Comparison of ENCODE assay signal across 4 fruit fly cellular contexts in the genomic region with DNA sequence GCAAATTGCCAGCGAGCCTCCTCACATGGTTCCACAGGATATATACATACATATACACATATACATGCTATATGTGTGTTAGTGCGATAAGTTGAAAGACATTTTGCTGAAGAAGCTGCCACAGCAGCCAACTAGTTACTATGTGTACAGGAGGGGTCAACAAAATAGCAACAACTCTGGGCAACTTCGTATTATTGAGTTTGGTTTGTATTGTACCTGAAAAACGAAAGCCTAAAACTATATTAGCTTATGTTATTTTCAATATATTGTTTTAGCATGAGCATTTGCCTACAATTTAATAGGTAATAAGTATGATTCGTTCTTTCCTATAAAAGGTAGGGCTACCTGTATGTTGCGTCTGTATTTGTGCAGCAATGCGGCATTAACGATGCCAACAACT.
TF ChIP-seq lines count a peak whose summit lies in the region.

No protein-coding gene starts in this region.

- no peak for TF ChIP-seq CTCF in whole organism, embryonic (GFP tag; optimal IDR thresholded peaks at IDR 0.05; lab: Kevin White, UChicago)

TF ChIP-seq in whole organism, adult, 20 proteins besides CTCF, POLR2A, EP300 and RAD21:
- no peak for TF ChIP-seq CG7101 (tag; optimal IDR thresholded peaks at IDR 0.05; lab: Kevin White, UChicago)
- TF ChIP-seq kay (GFP tag; lab: Kevin White, UChicago; ENCODE audit: borderline replicate concordance) = peak; percentile 12
- TF ChIP-seq Crg-1 (GFP tag; optimal IDR thresholded peaks at IDR 0.05; lab: Kevin White, UChicago) = no peak

TF ChIP-seq in whole organism, embryonic, 481 proteins besides CTCF, POLR2A, EP300 and RAD21:
- TF ChIP-seq CG4730 (GFP tag; IDR thresholded peaks at IDR 0.05; lab: Robert Waterston, UW) (no peak), CG11696 (GFP tag; IDR thresholded peaks at IDR 0.05; lab: Robert Waterston, UW) (0 out of 2 replicates have a peak, but pooled peaks have one; percentile 7), fu2 (GFP tag; optimal IDR thresholded peaks at IDR 0.05; lab: Kevin White, UChicago) (no peak), CG15269 (tag; optimal IDR thresholded peaks at IDR 0.05; lab: Kevin White, UChicago) (no peak), pum (GFP tag; optimal IDR thresholded peaks at IDR 0.05; lab: Kevin White, UChicago) (no peak), CG10431 (GFP tag; optimal IDR thresholded peaks at IDR 0.05; lab: Kevin White, UChicago) (no peak), bsh (GFP tag; optimal IDR thresholded peaks at IDR 0.05; lab: Kevin White, UChicago) (peak in 1 of 2 experiments; percentile 36), Med (GFP tag; lab: Kevin White, UChicago) (no peak), sens (GFP tag; lab: Kevin White, UChicago) (peak; percentile 31), CG18599 (GFP tag; optimal IDR thresholded peaks at IDR 0.05; lab: Kevin White, UChicago) (no peak)

TF ChIP-seq in whole organism, prepupa, 60 proteins besides CTCF, POLR2A, EP300 and RAD21:
- no peak for TF ChIP-seq CG31627 (GFP tag; optimal IDR thresholded peaks at IDR 0.05; lab: Kevin White, UChicago)
- peak; percentile 15 for TF ChIP-seq CG3919 (GFP tag; optimal IDR thresholded peaks at IDR 0.05; lab: Kevin White, UChicago)
- peak; percentile 64 for TF ChIP-seq Eip78C (GFP tag; lab: Kevin White, UChicago)
- peak; percentile 37 for TF ChIP-seq Ets96B (tag; optimal IDR thresholded peaks at IDR 0.05; lab: Kevin White, UChicago)
- no peak for TF ChIP-seq CG6808 (GFP tag; optimal IDR thresholded peaks at IDR 0.05; lab: Kevin White, UChicago)
- TF ChIP-seq Hr4 (GFP tag; optimal IDR thresholded peaks at IDR 0.05; lab: Kevin White, UChicago) = peak; percentile 32
- no peak for TF ChIP-seq spab (GFP tag; optimal IDR thresholded peaks at IDR 0.05; lab: Kevin White, UChicago)
- TF ChIP-seq CG11762 (GFP tag; optimal IDR thresholded peaks at IDR 0.05; lab: Kevin White, UChicago; ENCODE audit: insufficient read depth) = no peak
- no peak for TF ChIP-seq Smox (GFP tag; optimal IDR thresholded peaks at IDR 0.05; lab: Kevin White, UChicago)
- TF ChIP-seq CG10631 (GFP tag; optimal IDR thresholded peaks at IDR 0.05; lab: Kevin White, UChicago) = peak; percentile 2
- TF ChIP-seq CG32006 (GFP tag; optimal IDR thresholded peaks at IDR 0.05; lab: Kevin White, UChicago) = peak; percentile 31
- peak; percentile 15 for TF ChIP-seq pdm3 (GFP tag; optimal IDR thresholded peaks at IDR 0.05; lab: Kevin White, UChicago)
- TF ChIP-seq achi (GFP tag; optimal IDR thresholded peaks at IDR 0.05; lab: Kevin White, UChicago) = peak; percentile 36
- TF ChIP-seq CG10669 (GFP tag; optimal IDR thresholded peaks at IDR 0.05; lab: Kevin White, UChicago) = peak; percentile 21
- peak; percentile 49 for TF ChIP-seq Sox14 (GFP tag; optimal IDR thresholded peaks at IDR 0.05; lab: Kevin White, UChicago)
- no peak for TF ChIP-seq fkh (GFP tag; optimal IDR thresholded peaks at IDR 0.05; lab: Kevin White, UChicago)
- peak; percentile 34; the same call in 1 of the 3 replicates for TF ChIP-seq eg (GFP tag; IDR thresholded peaks at IDR 0.05; lab: Robert Waterston, UW)
- no peak for TF ChIP-seq dac (GFP tag; optimal IDR thresholded peaks at IDR 0.05; lab: Kevin White, UChicago)
- TF ChIP-seq CG4318 (GFP tag; optimal IDR thresholded peaks at IDR 0.05; lab: Kevin White, UChicago) = no peak
- no peak for TF ChIP-seq Hr38 (GFP tag; optimal IDR thresholded peaks at IDR 0.05; lab: Kevin White, UChicago)
- no peak for TF ChIP-seq Hr39 (GFP tag; optimal IDR thresholded peaks at IDR 0.05; lab: Kevin White, UChicago)
- TF ChIP-seq CG6276 (GFP tag; optimal IDR thresholded peaks at IDR 0.05; lab: Kevin White, UChicago) = peak; percentile 23
- TF ChIP-seq dsx (GFP tag; optimal IDR thresholded peaks at IDR 0.05; lab: Kevin White, UChicago; ENCODE audit: poor library complexity, severe bottlenecking) = peak; percentile 44
- TF ChIP-seq CG8119 (GFP tag; IDR thresholded peaks at IDR 0.05; lab: Robert Waterston, UW) = 0 out of 3 replicates have a peak, but pooled peaks have one; percentile 45

TF ChIP-seq in whole organism, pupa, 21 proteins besides CTCF, POLR2A, EP300 and RAD21:
- no peak for TF ChIP-seq CG4496 (GFP tag; IDR thresholded peaks at IDR 0.05; lab: Robert Waterston, UW)
- no peak for TF ChIP-seq D1 (tag; optimal IDR thresholded peaks at IDR 0.05; lab: Kevin White, UChicago)
- no peak for TF ChIP-seq CG13204 (GFP tag; optimal IDR thresholded peaks at IDR 0.05; lab: Kevin White, UChicago)
- peak; percentile 52 for TF ChIP-seq CG14655 (GFP tag; optimal IDR thresholded peaks at IDR 0.05; lab: Kevin White, UChicago)
- TF ChIP-seq CG34367 (tag; optimal IDR thresholded peaks at IDR 0.05; lab: Kevin White, UChicago) = no peak
- no peak for TF ChIP-seq fd96Ca (GFP tag; IDR thresholded peaks at IDR 0.05; lab: Robert Waterston, UW)
- no peak for TF ChIP-seq CG12605 (GFP tag; IDR thresholded peaks at IDR 0.05; lab: Robert Waterston, UW)
- no peak for TF ChIP-seq CG32121 (GFP tag; IDR thresholded peaks at IDR 0.05; lab: Robert Waterston, UW)
- TF ChIP-seq Pif1A (GFP tag; optimal IDR thresholded peaks at IDR 0.05; lab: Kevin White, UChicago) = no peak
- peak; percentile 53 for TF ChIP-seq CG17806 (tag; optimal IDR thresholded peaks at IDR 0.05; lab: Kevin White, UChicago)
- TF ChIP-seq gl (tag; optimal IDR thresholded peaks at IDR 0.05; lab: Kevin White, UChicago) = no peak
- no peak for TF ChIP-seq rn (GFP tag; IDR thresholded peaks at IDR 0.05; lab: Robert Waterston, UW)
- peak; percentile 8 for TF ChIP-seq CG8159 (tag; optimal IDR thresholded peaks at IDR 0.05; lab: Kevin White, UChicago)
- TF ChIP-seq CG9948 (tag; optimal IDR thresholded peaks at IDR 0.05; lab: Kevin White, UChicago) = peak; percentile 52
- TF ChIP-seq CG8301 (tag; optimal IDR thresholded peaks at IDR 0.05; lab: Kevin White, UChicago) = peak; percentile 66
- TF ChIP-seq Snoo (tag; optimal IDR thresholded peaks at IDR 0.05; lab: Kevin White, UChicago) = no peak
- TF ChIP-seq CG15710 (tag; optimal IDR thresholded peaks at IDR 0.05; lab: Kevin White, UChicago) = peak; percentile 18
- TF ChIP-seq Pif1B (GFP tag; optimal IDR thresholded peaks at IDR 0.05; lab: Kevin White, UChicago) = peak; percentile 17
- no peak for TF ChIP-seq Ets98B (GFP tag; IDR thresholded peaks at IDR 0.05; lab: Robert Waterston, UW)
- TF ChIP-seq CG10348 (GFP tag; IDR thresholded peaks at IDR 0.05; lab: Robert Waterston, UW) = no peak
- TF ChIP-seq EcR (GFP tag; optimal IDR thresholded peaks at IDR 0.05; lab: Kevin White, UChicago) = no peak
